Fruit fly (Drosophila melanogaster): ENCODE measurements around the gene CG31637.

CG31637 gene

DNA sequence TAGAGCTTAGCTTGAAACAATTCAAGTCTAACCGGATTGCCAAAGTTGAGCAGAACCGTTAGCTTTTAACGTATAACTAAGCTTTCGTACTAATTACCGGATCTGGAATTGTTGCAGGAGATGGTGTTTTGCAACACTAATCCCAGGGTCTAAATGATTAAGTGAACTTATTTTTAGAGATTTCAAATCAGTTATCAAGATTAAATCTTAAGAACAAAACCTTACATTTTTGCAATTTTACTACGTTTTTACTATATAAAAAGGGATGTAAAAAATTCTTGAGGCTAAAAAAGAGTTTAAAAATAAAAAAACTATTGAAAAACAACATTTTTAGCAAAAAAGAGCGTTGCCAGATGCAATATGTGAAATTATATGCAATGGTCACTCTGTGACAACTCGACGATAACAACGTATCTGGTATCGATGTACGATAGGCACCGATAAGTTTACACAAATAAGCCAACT lies 9.7 kb upstream of the CG31637 start, which contains the start of the genes KFase and epsilonCOP:
Gene KFase (minus strand): TSS at position 81 of the 465 bp plus-strand sequence.
Gene epsilonCOP (plus strand): TSS at position 415 of the 465 bp plus-strand sequence.
- peak; percentile 63 for TF ChIP-seq CG7045 (GFP tag; optimal IDR thresholded peaks at IDR 0.05)
- TF ChIP-seq pad (GFP tag; optimal IDR thresholded peaks at IDR 0.05): peak; percentile 55
- no peak for TF ChIP-seq kay (GFP tag; ENCODE audit: borderline replicate concordance)
- peak; percentile 71 for TF ChIP-seq CG1620 (GFP tag; optimal IDR thresholded peaks at IDR 0.05)
- TF ChIP-seq cnc (optimal IDR thresholded peaks at IDR 0.05): no peak
- peak; percentile 36 for TF ChIP-seq cic (GFP tag; optimal IDR thresholded peaks at IDR 0.05)
- TF ChIP-seq Clk (GFP tag; optimal IDR thresholded peaks at IDR 0.05): no peak
- TF ChIP-seq CG14711 (tag; optimal IDR thresholded peaks at IDR 0.05): peak; percentile 61
- TF ChIP-seq toe (GFP tag; optimal IDR thresholded peaks at IDR 0.05): no peak
- peak; percentile 59 for TF ChIP-seq Mnt (GFP tag; optimal IDR thresholded peaks at IDR 0.05)
- TF ChIP-seq CG33017 (tag; optimal IDR thresholded peaks at IDR 0.05): peak; percentile 57
- TF ChIP-seq Hr96 (GFP tag; optimal IDR thresholded peaks at IDR 0.05): no peak
- peak; percentile 35 for TF ChIP-seq bab1 (GFP tag; optimal IDR thresholded peaks at IDR 0.05)
- TF ChIP-seq Crg-1 (GFP tag; optimal IDR thresholded peaks at IDR 0.05): peak; percentile 81
- no peak for TF ChIP-seq CG5204 (GFP tag; optimal IDR thresholded peaks at IDR 0.05)
- TF ChIP-seq CG7101 (tag; optimal IDR thresholded peaks at IDR 0.05): peak; percentile 68
- peak; percentile 88 for TF ChIP-seq ovo (GFP tag; optimal IDR thresholded peaks at IDR 0.05)
- peak; percentile 34 for TF ChIP-seq CG12768 (GFP tag; optimal IDR thresholded peaks at IDR 0.05)
- peak; percentile 92 for TF ChIP-seq tj (GFP tag; optimal IDR thresholded peaks at IDR 0.05)
- peak; percentile 74 for TF ChIP-seq CG11617 (GFP tag; optimal IDR thresholded peaks at IDR 0.05)

- TF ChIP-seq kay (GFP tag; ENCODE audit: borderline replicate concordance) (no peak), CG5204 (GFP tag; optimal IDR thresholded peaks at IDR 0.05) (no peak), Mnt (GFP tag; optimal IDR thresholded peaks at IDR 0.05) (peak; percentile 88), CG7101 (tag; optimal IDR thresholded peaks at IDR 0.05) (peak; percentile 97), CG33017 (tag; optimal IDR thresholded peaks at IDR 0.05) (peak; percentile 95), cnc (optimal IDR thresholded peaks at IDR 0.05) (no peak), Hr96 (GFP tag; optimal IDR thresholded peaks at IDR 0.05) (no peak), CG14711 (tag; optimal IDR thresholded peaks at IDR 0.05) (peak; percentile 100), CG7045 (GFP tag; optimal IDR thresholded peaks at IDR 0.05) (peak; percentile 62), tj (GFP tag; optimal IDR thresholded peaks at IDR 0.05) (peak; percentile 84), Crg-1 (GFP tag; optimal IDR thresholded peaks at IDR 0.05) (peak; percentile 92), ovo (GFP tag; optimal IDR thresholded peaks at IDR 0.05) (peak; percentile 85), toe (GFP tag; optimal IDR thresholded peaks at IDR 0.05) (no peak), CG11617 (GFP tag; optimal IDR thresholded peaks at IDR 0.05) (peak; percentile 88), bab1 (GFP tag; optimal IDR thresholded peaks at IDR 0.05) (peak; percentile 66), CG12768 (GFP tag; optimal IDR thresholded peaks at IDR 0.05) (peak; percentile 97), CG1620 (GFP tag; optimal IDR thresholded peaks at IDR 0.05) (peak; percentile 27), Clk (GFP tag; optimal IDR thresholded peaks at IDR 0.05) (peak; percentile 86), cic (GFP tag; optimal IDR thresholded peaks at IDR 0.05) (peak; percentile 29), pad (GFP tag; optimal IDR thresholded peaks at IDR 0.05) (peak; percentile 84)
These were observed 7.6 kb upstream of the CG31637 start, which contains the start of the genes Phf5a and CG31638 for dm6 chr2L:6490783-6491249. Phf5a (minus strand) TSS chr2L:6490843. CG31638 (plus strand) TSS chr2L:6491061.

DNA sequence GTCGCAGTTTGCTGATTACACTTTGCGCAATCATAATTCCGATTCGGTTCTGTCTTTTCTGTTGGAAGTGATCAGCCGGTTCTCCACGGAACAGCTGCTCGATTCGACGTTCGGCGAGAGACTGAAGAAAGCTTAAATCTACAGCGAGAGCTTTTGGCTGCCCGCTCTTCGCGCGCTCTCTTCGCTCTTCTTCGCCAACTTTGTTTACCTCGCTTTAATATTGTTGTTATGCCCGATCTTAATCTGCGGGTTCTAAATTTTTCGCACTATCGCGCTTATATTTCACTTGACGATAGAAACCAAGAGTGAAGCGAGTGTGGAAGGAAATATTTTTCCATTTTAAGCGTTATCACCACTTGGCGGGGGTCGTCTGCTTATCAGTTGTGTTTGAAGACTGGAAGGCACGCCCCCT lies 4.0 kb upstream of the CG31637 start, which contains the start of gene CG9547:
Gene CG9547 (minus strand): TSS at position 128 of the 412 bp plus-strand sequence.
- TF ChIP-seq cic (GFP tag; optimal IDR thresholded peaks at IDR 0.05) (peak; percentile 93), CG14711 (tag; optimal IDR thresholded peaks at IDR 0.05) (no peak), CG7101 (tag; optimal IDR thresholded peaks at IDR 0.05) (peak; percentile 69), CG33017 (tag; optimal IDR thresholded peaks at IDR 0.05) (peak; percentile 79), ovo (GFP tag; optimal IDR thresholded peaks at IDR 0.05) (no peak), Clk (GFP tag; optimal IDR thresholded peaks at IDR 0.05) (no peak), CG5204 (GFP tag; optimal IDR thresholded peaks at IDR 0.05) (no peak), kay (GFP tag; ENCODE audit: borderline replicate concordance) (no peak), CG12768 (GFP tag; optimal IDR thresholded peaks at IDR 0.05) (peak; percentile 87), Crg-1 (GFP tag; optimal IDR thresholded peaks at IDR 0.05) (peak; percentile 44), CG1620 (GFP tag; optimal IDR thresholded peaks at IDR 0.05) (no peak), tj (GFP tag; optimal IDR thresholded peaks at IDR 0.05) (peak; percentile 36), Hr96 (GFP tag; optimal IDR thresholded peaks at IDR 0.05) (no peak), cnc (optimal IDR thresholded peaks at IDR 0.05) (no peak), CG11617 (GFP tag; optimal IDR thresholded peaks at IDR 0.05) (peak; percentile 48), Mnt (GFP tag; optimal IDR thresholded peaks at IDR 0.05) (peak; percentile 48), bab1 (GFP tag; optimal IDR thresholded peaks at IDR 0.05) (peak; percentile 68), CG7045 (GFP tag; optimal IDR thresholded peaks at IDR 0.05) (peak; percentile 24), pad (GFP tag; optimal IDR thresholded peaks at IDR 0.05) (peak; percentile 9), toe (GFP tag; optimal IDR thresholded peaks at IDR 0.05) (no peak)

DNA sequence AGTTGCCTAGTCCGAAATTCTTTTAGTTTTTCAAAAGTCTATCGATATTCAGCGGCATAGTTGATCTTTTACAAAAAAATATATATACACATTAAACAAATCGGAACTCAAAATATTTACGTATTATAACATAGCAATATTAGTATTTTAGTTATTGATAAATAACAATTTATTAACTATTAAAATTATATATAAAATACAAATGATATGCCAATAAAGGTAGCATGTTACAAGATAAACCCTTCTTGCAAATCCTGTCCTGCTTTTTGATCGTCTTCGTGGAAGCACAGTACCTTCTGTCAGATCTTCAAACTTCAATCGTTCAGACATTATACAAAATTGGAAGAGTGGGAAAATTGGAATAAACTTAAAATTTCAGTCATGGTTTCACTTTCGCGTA lies 1.7 kb upstream of the CG31637 start, which contains the start of gene CG9550:
Gene CG9550 (plus strand): TSS at position 301 of the 400 bp plus-strand sequence.
- TF ChIP-seq tj (GFP tag; optimal IDR thresholded peaks at IDR 0.05): no peak
- no peak for TF ChIP-seq CG7045 (GFP tag; optimal IDR thresholded peaks at IDR 0.05)
- TF ChIP-seq pad (GFP tag; optimal IDR thresholded peaks at IDR 0.05): no peak
- no peak for TF ChIP-seq Hr96 (GFP tag; optimal IDR thresholded peaks at IDR 0.05)
- no peak for TF ChIP-seq cic (GFP tag; optimal IDR thresholded peaks at IDR 0.05)
- no peak for TF ChIP-seq CG14711 (tag; optimal IDR thresholded peaks at IDR 0.05)
- TF ChIP-seq toe (GFP tag; optimal IDR thresholded peaks at IDR 0.05): no peak
- no peak for TF ChIP-seq CG7101 (tag; optimal IDR thresholded peaks at IDR 0.05)
- TF ChIP-seq CG11617 (GFP tag; optimal IDR thresholded peaks at IDR 0.05): no peak

- TF ChIP-seq CG33017 (tag; optimal IDR thresholded peaks at IDR 0.05) (no peak), Mnt (GFP tag; optimal IDR thresholded peaks at IDR 0.05) (no peak), CG14711 (tag; optimal IDR thresholded peaks at IDR 0.05) (no peak), Crg-1 (GFP tag; optimal IDR thresholded peaks at IDR 0.05) (no peak), ovo (GFP tag; optimal IDR thresholded peaks at IDR 0.05) (no peak), tj (GFP tag; optimal IDR thresholded peaks at IDR 0.05) (no peak)
These were observed 2.3 kb downstream of the CG31637 start for dm6 chr2L:6500648-6501325.
